Fruit fly (Drosophila melanogaster) whole organism, wandering third instar larva: ENCODE results near the gene CG13460.

Experiments
- Dfd ChIP-seq: fragments of >200 bp; optimal IDR thresholded peaks from 2 replicates; lab custom pipeline; 2017; ENCODE audit warnings: missing biosample characterization, missing genetic modification characterization
- Hr78 ChIP-seq: fragments of >200 bp; optimal IDR thresholded peaks from 2 replicates; lab custom pipeline; 2017; ENCODE audit warnings: missing biosample characterization, missing genetic modification characterization
- Jra ChIP-seq: sonication (Bioruptor generic); optimal IDR thresholded peaks from 2 replicates; lab custom pipeline; 2016; ENCODE audit warnings: missing biosample characterization, missing genetic modification characterization
- Mio ChIP-seq: sonication (Bioruptor generic); optimal IDR thresholded peaks from 2 replicates; lab custom pipeline; 2016; ENCODE audit warnings: missing biosample characterization, missing genetic modification characterization
- OdsH ChIP-seq: fragments of 200-800 bp; sonication (Bioruptor generic); optimal IDR thresholded peaks from 2 replicates; lab custom pipeline; 2016; ENCODE audit warnings: missing biosample characterization, mild to moderate bottlenecking, missing genetic modification characterization
- Sp1 ChIP-seq: fragments of 200-800 bp; sonication (Bioruptor generic); optimal IDR thresholded peaks from 3 replicates; lab custom pipeline; 2019; ENCODE audit warnings: missing biosample characterization, mild to moderate bottlenecking, missing genetic modification characterization, moderate library complexity
- usp ChIP-seq: fragments of >200 bp; optimal IDR thresholded peaks from 2 replicates; lab custom pipeline; 2017; ENCODE audit warnings: missing biosample characterization, missing genetic modification characterization

dm6 chr3L:15084288-15084687 lies 22.8 kb upstream of the CG13460 start:
- TF ChIP-seq Jra (no peak), Dfd (GFP tag; lab: Kevin White, UChicago) (no peak), Sp1 (GFP tag; lab: Kevin White, UChicago) (no peak), usp (GFP tag; lab: Kevin White, UChicago) (no peak), OdsH (no peak), Hr78 (GFP tag; lab: Kevin White, UChicago) (no peak), Mio (no peak)
